Fruit fly (Drosophila melanogaster): ENCODE results near the gene ImpE2.

ImpE2 gene

dm6 chr3L:3535674-3536073, 23.2 kb upstream of the ImpE2 start:
- TF ChIP-seq CG17801 (GFP tag; optimal IDR thresholded peaks at IDR 0.05; ENCODE audit: partially characterized antibody) = no peak

DNA sequence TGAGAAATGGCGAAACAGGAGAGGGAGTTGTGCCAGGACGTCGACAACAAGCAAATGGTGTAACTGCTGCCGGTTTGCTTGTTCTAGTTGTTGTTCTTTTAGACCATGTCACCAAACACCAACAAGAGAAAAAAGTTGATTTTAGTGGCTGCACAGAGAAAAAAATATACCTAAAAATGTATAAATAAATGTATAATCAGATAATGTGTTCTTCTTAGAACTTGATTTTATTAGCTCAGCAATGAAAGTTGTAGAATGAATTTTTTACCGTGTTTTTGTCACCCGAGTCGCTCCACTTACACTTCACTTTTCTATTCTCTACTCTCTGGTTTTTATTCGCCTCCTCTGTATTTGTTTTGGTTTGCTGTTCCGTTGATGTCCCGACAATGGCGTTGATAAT, 21.7 kb upstream of the ImpE2 start:
- no peak for TF ChIP-seq CG17801 (GFP tag; optimal IDR thresholded peaks at IDR 0.05; ENCODE audit: partially characterized antibody)

DNA sequence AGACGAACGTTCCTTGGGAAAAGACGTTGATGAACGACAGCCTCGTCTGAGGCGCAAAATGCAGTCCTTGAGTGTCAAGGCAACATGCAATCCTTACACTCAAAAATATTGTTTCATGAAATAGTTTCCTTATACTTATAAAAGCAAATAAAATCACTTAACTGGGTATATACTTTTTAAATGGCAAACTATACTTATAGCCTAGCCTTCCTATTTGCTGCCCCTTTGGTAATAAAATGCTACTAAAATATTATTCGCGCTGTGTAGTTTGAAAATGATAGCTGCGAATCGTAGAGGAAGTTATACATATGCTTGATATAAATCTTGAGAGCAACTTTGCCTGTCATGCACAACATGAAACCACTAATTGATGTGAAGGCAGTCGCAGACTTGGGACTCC, 20.4 kb upstream of the ImpE2 start:
- TF ChIP-seq CG17801 (GFP tag; optimal IDR thresholded peaks at IDR 0.05; ENCODE audit: partially characterized antibody) = no peak

dm6 chr3L:3531359-3531758, 18.9 kb upstream of the ImpE2 start:
- no peak for TF ChIP-seq CG17801 (GFP tag; optimal IDR thresholded peaks at IDR 0.05; ENCODE audit: partially characterized antibody)

dm6 chr3L:3530588-3531264, 18.2 kb upstream of the ImpE2 start:
- no peak for TF ChIP-seq CG17801 (GFP tag; optimal IDR thresholded peaks at IDR 0.05; ENCODE audit: partially characterized antibody)

DNA sequence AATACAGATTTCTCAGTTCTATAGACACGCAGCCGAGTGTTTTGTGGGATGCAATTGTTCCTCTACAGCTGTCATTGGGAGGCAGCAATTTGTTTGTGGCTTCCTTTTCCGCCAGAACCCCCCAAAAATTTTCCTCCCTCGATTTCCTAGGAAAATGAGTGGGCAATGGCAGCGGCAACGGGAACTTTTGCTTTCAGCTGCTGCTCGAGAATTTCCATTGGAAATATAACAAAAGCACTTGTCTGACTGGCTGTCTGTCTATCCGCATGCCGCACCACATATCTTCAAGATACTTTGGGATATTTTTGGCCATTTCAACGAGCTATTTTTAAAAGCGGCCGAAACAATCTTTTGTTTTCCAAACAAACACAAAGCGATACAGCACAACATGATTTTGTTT, 11.3 kb upstream of the ImpE2 start:
- TF ChIP-seq CG17801 (GFP tag; optimal IDR thresholded peaks at IDR 0.05; ENCODE audit: partially characterized antibody) = no peak

DNA sequence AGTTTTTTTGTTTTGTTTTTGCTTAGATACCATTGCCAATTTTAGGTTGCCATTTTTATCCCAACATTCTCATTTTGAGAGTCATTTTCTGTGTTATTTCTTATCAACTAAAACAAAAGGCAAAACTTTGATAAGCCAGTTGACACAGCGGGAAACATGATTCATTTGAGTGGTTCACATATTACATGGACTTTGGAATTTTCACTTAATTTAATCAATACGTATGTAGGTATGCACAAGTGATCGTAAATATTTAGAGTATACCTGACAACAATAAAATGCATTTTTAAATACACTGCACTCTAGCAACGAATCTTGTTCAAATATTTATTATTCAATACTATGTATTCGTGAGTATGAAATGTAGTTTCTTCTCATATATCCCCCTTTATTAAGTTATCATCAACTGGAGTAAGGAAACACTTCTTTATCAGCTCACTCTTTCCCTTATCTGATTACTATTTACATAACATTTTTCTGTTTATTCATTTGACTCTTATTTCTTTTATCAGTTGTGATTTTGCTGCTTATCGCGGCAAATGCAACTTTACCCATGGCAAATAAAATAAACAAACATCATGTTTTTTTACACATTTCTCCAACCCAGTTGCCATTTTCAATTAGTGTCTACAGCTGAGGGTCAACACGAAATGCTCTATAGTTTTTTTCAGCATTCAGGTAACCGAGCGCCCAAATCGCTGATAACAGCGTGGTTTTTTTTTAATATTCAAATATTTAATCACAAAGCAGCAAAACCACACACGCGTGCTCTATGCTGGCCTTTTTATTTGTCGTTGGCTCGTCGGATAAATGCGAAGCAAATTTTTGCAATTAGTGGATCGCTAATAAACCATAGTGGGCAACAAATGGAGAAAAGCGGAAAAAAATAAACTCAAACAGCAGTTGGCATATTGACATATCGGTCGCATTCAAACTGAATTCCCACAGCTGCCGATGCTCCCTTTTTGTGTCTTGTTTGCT, 6.3 kb upstream of the ImpE2 start:
- no peak for TF ChIP-seq CG17801 (GFP tag; optimal IDR thresholded peaks at IDR 0.05; ENCODE audit: partially characterized antibody)

DNA sequence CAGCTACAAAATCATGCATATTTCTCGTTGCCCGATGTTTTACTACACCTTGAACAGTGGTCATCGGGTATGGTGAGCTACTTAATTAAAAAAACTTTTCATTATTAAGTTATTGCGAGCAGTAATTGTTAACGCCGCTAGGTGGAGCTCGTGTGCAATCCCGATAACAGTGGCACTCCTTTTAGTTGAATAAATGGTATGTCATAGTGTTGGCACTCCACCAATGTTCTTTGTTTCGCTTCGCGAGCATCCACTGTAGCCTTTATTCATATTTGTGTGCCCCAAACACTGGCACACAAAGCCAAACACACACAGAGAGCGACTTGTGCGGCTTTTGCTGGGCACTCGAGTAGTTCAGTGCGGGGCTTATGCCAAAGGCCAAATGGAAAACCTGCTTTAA, 5.4 kb upstream of the ImpE2 start:
- TF ChIP-seq CG17801 (GFP tag; optimal IDR thresholded peaks at IDR 0.05; ENCODE audit: partially characterized antibody) = peak; percentile 59

DNA sequence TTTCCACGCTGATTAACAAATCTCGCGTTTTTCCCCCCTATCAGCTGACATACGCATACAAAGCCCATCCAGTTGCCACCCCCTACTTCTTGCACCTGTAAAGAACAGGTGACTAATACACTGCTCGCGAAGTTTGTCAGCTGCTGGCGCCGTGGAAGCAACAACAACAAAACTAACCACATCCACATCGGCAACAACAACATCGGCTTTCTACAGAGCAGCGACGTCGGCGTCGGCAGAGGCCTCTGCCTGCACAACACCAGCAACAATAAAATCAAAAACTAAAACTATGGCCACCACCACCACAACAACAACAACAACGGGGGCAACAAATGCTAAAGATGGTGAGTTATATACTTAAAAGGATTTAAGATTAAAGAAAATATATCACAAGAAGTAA, 4.0 kb upstream of the ImpE2 start:
- no peak for TF ChIP-seq CG17801 (GFP tag; optimal IDR thresholded peaks at IDR 0.05; ENCODE audit: partially characterized antibody)

dm6 chr3L:3515280-3516020, 3.0 kb upstream of the ImpE2 start, which contains the start of gene Eip63E:
Gene Eip63E (plus strand): TSS chr3L:3515751.
- TF ChIP-seq CG17801 (GFP tag; optimal IDR thresholded peaks at IDR 0.05; ENCODE audit: partially characterized antibody) = peak; percentile 80

- TF ChIP-seq CG17801 (GFP tag; optimal IDR thresholded peaks at IDR 0.05; ENCODE audit: partially characterized antibody) = no peak
Measured at dm6 chr3L:3514020-3514419, 1.5 kb upstream of the ImpE2 start.

DNA sequence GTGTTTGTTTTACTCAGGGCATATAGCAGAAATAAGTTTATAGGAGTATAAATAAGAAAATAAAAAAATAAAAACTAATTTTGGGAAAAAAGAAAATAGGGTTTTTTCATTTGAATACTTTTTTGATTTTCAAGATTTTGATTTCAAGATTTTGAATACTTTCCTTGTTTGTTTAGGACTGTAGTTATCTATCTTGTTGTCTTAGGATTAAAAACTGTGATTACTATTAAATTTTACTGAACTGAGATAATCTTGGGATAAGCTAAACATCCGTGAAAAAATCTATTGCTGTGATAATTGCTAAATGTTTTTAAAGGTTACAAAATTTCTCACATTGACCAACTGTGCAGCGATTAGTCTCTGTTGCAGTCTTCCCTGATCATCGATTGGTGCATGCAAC, 517 bp upstream of the ImpE2 start:
- no peak for TF ChIP-seq CG17801 (GFP tag; optimal IDR thresholded peaks at IDR 0.05; ENCODE audit: partially characterized antibody)

DNA sequence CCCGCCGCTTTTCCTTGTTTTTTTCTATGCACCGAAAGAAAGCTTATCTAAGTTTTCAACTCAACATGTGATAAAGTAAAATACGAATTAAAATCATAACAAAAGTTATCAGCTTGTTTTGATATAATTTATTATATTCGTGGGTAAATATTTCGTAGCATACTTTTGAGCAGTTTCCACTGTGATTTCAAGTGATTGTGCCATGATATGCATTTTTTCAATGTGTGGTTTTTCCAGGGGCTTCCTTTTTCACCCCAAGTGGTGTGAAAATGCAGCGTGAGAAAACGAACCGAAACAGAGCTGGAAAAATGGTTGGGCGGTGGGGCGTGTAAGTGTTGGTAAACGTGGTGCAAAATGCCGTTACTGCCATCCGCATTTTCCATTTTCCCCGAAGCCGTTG, 9.2 kb downstream of the ImpE2 start:
- no peak for TF ChIP-seq CG17801 (GFP tag; optimal IDR thresholded peaks at IDR 0.05; ENCODE audit: partially characterized antibody)

DNA sequence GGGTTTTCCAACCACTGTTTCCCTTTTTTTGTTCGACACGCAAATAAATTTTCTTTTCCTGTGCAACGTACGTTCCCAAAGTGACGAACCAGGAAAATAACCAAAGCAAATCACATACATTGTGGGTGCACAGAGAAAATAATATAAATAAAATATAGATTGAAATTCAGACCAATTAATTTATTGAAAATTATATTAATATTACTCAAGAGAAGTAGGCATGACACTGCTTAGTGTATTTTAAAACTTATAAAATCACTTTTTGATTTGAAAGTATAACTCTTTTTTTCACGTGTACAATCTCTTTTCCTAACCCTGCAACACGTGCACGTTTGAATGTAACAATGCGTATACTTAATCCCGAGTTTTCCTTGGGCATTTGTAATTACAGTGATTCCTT, 15.9 kb downstream of the ImpE2 start:
- no peak for TF ChIP-seq CG17801 (GFP tag; optimal IDR thresholded peaks at IDR 0.05; ENCODE audit: partially characterized antibody)

- TF ChIP-seq CG17801 (GFP tag; optimal IDR thresholded peaks at IDR 0.05; ENCODE audit: partially characterized antibody) = no peak
Measured at dm6 chr3L:3492116-3492747, 20.2 kb downstream of the ImpE2 start.

Data from ovary, adult (tissue).